Fruit fly (Drosophila melanogaster): Measurements from ENCODE around the gene Polr3G.

Gene Polr3G

dm6 chr3L:17427013-17427412 lies at the start of gene Polr3G:
Polr3G (minus strand) TSS chr3L:17427130.
- TF ChIP-seq psq (optimal IDR thresholded peaks at IDR 0.05) = no peak
- no peak for TF ChIP-seq usp (GFP tag; optimal IDR thresholded peaks at IDR 0.05)
- TF ChIP-seq pan (optimal IDR thresholded peaks at IDR 0.05) = no peak
- TF ChIP-seq EcR (GFP tag; optimal IDR thresholded peaks at IDR 0.05) = no peak
- no peak for TF ChIP-seq Dll (optimal IDR thresholded peaks at IDR 0.05)

- TF ChIP-seq pan (optimal IDR thresholded peaks at IDR 0.05) (no peak), psq (optimal IDR thresholded peaks at IDR 0.05) (no peak), usp (GFP tag; optimal IDR thresholded peaks at IDR 0.05) (no peak), EcR (GFP tag; optimal IDR thresholded peaks at IDR 0.05) (no peak), Dll (optimal IDR thresholded peaks at IDR 0.05) (no peak), CG8478 (optimal IDR thresholded peaks at IDR 0.05) (no peak)
Measured at dm6 chr3L:17476496-17476895, 49.6 kb upstream of the Polr3G start.

dm6 chr3L:17475979-17476393 lies 49.1 kb upstream of the Polr3G start, which contains the start of gene CG34250:
CG34250 (plus strand) TSS chr3L:17476222.
- TF ChIP-seq Dll (optimal IDR thresholded peaks at IDR 0.05) (no peak), pan (optimal IDR thresholded peaks at IDR 0.05) (no peak), CG8478 (optimal IDR thresholded peaks at IDR 0.05) (no peak), psq (optimal IDR thresholded peaks at IDR 0.05) (no peak), usp (GFP tag; optimal IDR thresholded peaks at IDR 0.05) (no peak), EcR (GFP tag; optimal IDR thresholded peaks at IDR 0.05) (no peak)

- TF ChIP-seq Dll (optimal IDR thresholded peaks at IDR 0.05) (no peak), EcR (GFP tag; optimal IDR thresholded peaks at IDR 0.05) (no peak), CG8478 (optimal IDR thresholded peaks at IDR 0.05) (no peak), pan (optimal IDR thresholded peaks at IDR 0.05) (no peak), psq (optimal IDR thresholded peaks at IDR 0.05) (no peak), usp (GFP tag; optimal IDR thresholded peaks at IDR 0.05) (no peak)
Measured at dm6 chr3L:17474711-17475451, 48.0 kb upstream of the Polr3G start, which contains the start of the genes UQCR-Q and CG46525. UQCR-Q (plus strand) TSS chr3L:17474761. CG46525 (plus strand) TSS chr3L:17475220.

dm6 chr3L:17473889-17474288 lies 47.0 kb upstream of the Polr3G start:
- TF ChIP-seq Dll (optimal IDR thresholded peaks at IDR 0.05) (no peak), CG8478 (optimal IDR thresholded peaks at IDR 0.05) (no peak), usp (GFP tag; optimal IDR thresholded peaks at IDR 0.05) (no peak), EcR (GFP tag; optimal IDR thresholded peaks at IDR 0.05) (no peak), psq (optimal IDR thresholded peaks at IDR 0.05) (no peak), pan (optimal IDR thresholded peaks at IDR 0.05) (no peak)

- no peak for TF ChIP-seq usp (GFP tag; optimal IDR thresholded peaks at IDR 0.05)
- no peak for TF ChIP-seq Dll (optimal IDR thresholded peaks at IDR 0.05)
- no peak for TF ChIP-seq psq (optimal IDR thresholded peaks at IDR 0.05)
- no peak for TF ChIP-seq EcR (GFP tag; optimal IDR thresholded peaks at IDR 0.05)
- no peak for TF ChIP-seq pan (optimal IDR thresholded peaks at IDR 0.05)
- no peak for TF ChIP-seq CG8478 (optimal IDR thresholded peaks at IDR 0.05)
Measured at dm6 chr3L:17470110-17470509, 43.2 kb upstream of the Polr3G start, which contains the start of gene SecCl. SecCl (plus strand) TSS chr3L:17470127.

dm6 chr3L:17465804-17466203 lies 38.9 kb upstream of the Polr3G start, which contains the start of gene QIL1:
QIL1 (plus strand) TSS chr3L:17465945.
- no peak for TF ChIP-seq Dll (optimal IDR thresholded peaks at IDR 0.05)
- no peak for TF ChIP-seq CG8478 (optimal IDR thresholded peaks at IDR 0.05)
- TF ChIP-seq EcR (GFP tag; optimal IDR thresholded peaks at IDR 0.05) = no peak
- no peak for TF ChIP-seq usp (GFP tag; optimal IDR thresholded peaks at IDR 0.05)
- no peak for TF ChIP-seq pan (optimal IDR thresholded peaks at IDR 0.05)
- TF ChIP-seq psq (optimal IDR thresholded peaks at IDR 0.05) = no peak

- TF ChIP-seq EcR (GFP tag; optimal IDR thresholded peaks at IDR 0.05) (no peak), psq (optimal IDR thresholded peaks at IDR 0.05) (no peak), pan (optimal IDR thresholded peaks at IDR 0.05) (no peak), Dll (optimal IDR thresholded peaks at IDR 0.05) (no peak), usp (GFP tag; optimal IDR thresholded peaks at IDR 0.05) (no peak), CG8478 (optimal IDR thresholded peaks at IDR 0.05) (no peak)
Measured at dm6 chr3L:17462474-17462873, 35.5 kb upstream of the Polr3G start.

dm6 chr3L:17461369-17462012 lies 34.6 kb upstream of the Polr3G start:
- TF ChIP-seq EcR (GFP tag; optimal IDR thresholded peaks at IDR 0.05) (no peak), Dll (optimal IDR thresholded peaks at IDR 0.05) (no peak), CG8478 (optimal IDR thresholded peaks at IDR 0.05) (no peak), usp (GFP tag; optimal IDR thresholded peaks at IDR 0.05) (no peak), psq (optimal IDR thresholded peaks at IDR 0.05) (no peak), pan (optimal IDR thresholded peaks at IDR 0.05) (no peak)

dm6 chr3L:17458856-17459518 lies 32.1 kb upstream of the Polr3G start:
- no peak for TF ChIP-seq CG8478 (optimal IDR thresholded peaks at IDR 0.05)
- no peak for TF ChIP-seq Dll (optimal IDR thresholded peaks at IDR 0.05)
- no peak for TF ChIP-seq pan (optimal IDR thresholded peaks at IDR 0.05)
- no peak for TF ChIP-seq EcR (GFP tag; optimal IDR thresholded peaks at IDR 0.05)
- TF ChIP-seq usp (GFP tag; optimal IDR thresholded peaks at IDR 0.05) = no peak
- TF ChIP-seq psq (optimal IDR thresholded peaks at IDR 0.05) = no peak

- TF ChIP-seq CG8478 (optimal IDR thresholded peaks at IDR 0.05) = no peak
- no peak for TF ChIP-seq usp (GFP tag; optimal IDR thresholded peaks at IDR 0.05)
Measured at dm6 chr3L:17457695-17458242, 30.8 kb upstream of the Polr3G start.
